Worm (Caenorhabditis elegans): ENCODE data around the gene F13H8.6.

The F13H8.6 gene

ce11 chrII:6303209-6303740 lies 16.5 kb upstream of the F13H8.6 start, which contains the start of gene C29F5.1:
Gene C29F5.1 (plus strand): TSS chrII:6303525.
- TF ChIP-seq hlh-1 (tag; optimal IDR thresholded peaks at IDR 0.05) (peak; percentile 70), unc-120 (tag; optimal IDR thresholded peaks at IDR 0.05; ENCODE audit: poor library complexity, severe bottlenecking) (peak; percentile 17), mls-2 (tag; optimal IDR thresholded peaks at IDR 0.05) (no peak), mep-1 (tag; optimal IDR thresholded peaks at IDR 0.05) (no peak), ztf-11 (tag; optimal IDR thresholded peaks at IDR 0.05) (no peak), unc-62 (GFP tag; optimal IDR thresholded peaks at IDR 0.05) (peak; percentile 31)

DNA sequence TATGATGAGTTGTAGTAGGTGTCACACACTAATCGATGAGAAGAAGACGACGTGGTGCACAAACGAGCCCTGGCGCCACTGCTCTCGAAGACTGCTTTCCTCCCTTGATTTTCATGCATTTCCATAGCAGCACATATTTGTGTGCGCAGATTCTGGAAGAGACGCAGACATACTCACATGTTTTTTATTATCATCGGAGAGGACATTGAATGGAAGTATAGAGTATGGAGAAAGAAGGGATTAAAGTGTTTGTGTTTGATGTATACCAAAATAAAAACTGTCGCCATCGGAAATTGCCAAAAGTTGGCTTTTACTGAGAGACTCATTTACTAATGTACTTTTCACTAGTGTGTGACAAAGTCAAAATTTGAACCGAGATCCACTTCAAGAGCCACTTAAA lies 7.5 kb upstream of the F13H8.6 start, which contains the start of gene mps-1:
Gene mps-1, minus strand, starts transcription at position 101 of the 400 bp plus-strand sequence.
- TF ChIP-seq lin-32 (GFP tag; optimal IDR thresholded peaks at IDR 0.05) (no peak), M03D4.4 (tag; optimal IDR thresholded peaks at IDR 0.05) (no peak), blmp-1 (tag; optimal IDR thresholded peaks at IDR 0.05) (no peak), ces-1 (GFP tag; optimal IDR thresholded peaks at IDR 0.05) (no peak), sem-2 (GFP tag; optimal IDR thresholded peaks at IDR 0.05) (no peak), bed-3 (GFP tag; optimal IDR thresholded peaks at IDR 0.05) (no peak), zip-8 (tag; optimal IDR thresholded peaks at IDR 0.05) (no peak), hlh-1 (tag; optimal IDR thresholded peaks at IDR 0.05) (no peak), ztf-11 (tag; optimal IDR thresholded peaks at IDR 0.05) (no peak), flh-1 (GFP tag; optimal IDR thresholded peaks at IDR 0.05) (no peak)

DNA sequence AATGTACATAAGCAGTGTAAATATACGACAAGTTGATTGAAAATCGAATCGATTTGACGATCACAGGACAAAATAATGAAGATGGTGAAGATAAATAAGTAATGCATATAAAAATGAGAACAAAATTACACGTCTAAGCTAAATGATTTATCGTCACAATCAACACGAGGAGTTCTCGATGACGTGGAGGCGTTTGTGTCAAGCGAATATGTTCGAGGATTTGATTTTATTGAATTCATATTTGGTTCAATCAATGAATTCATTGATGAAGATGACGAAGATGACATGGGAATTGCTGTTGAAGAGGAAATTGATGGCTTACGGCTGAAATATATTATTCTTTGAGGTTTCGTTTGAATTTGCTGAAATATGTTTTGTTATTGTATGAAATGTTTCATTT lies 5.8 kb upstream of the F13H8.6 start, which contains the start of gene nyn-3:
Gene nyn-3, minus strand, starts transcription at position 101 of the 400 bp plus-strand sequence.
- TF ChIP-seq elt-3 (tag; optimal IDR thresholded peaks at IDR 0.05) (no peak), lsy-2 (tag; optimal IDR thresholded peaks at IDR 0.05) (no peak), flh-1 (GFP tag; optimal IDR thresholded peaks at IDR 0.05) (no peak), unc-62 (GFP tag; optimal IDR thresholded peaks at IDR 0.05) (no peak)

DNA sequence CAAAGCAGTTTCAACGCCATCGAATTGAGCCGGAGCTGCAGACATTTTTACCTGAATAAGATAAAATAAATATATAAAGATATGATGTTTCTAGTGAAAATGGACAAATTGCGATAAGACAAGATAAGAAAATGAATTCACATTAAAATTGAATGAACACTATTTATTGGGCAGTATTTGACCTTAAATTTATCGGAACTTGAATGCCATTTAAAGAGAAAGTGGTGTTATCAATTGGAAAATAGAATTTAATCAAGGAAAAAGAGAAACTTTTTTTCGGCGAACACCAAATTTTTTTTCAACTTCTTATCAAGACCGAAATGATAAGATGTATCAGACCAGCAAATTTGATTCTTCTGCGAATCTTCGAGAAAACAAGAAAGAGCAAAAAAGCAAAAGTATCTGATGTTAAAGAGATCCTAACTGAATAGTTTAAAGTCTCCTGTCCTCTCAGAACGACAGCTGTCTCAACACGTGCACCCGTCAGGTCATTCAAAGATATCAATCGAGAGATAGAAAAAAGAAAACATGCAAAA lies 3.4 kb upstream of the F13H8.6 start, which contains the start of gene upb-1:
Gene upb-1, minus strand, starts transcription at position 51 of the 536 bp plus-strand sequence.
- TF ChIP-seq elt-1 (tag; optimal IDR thresholded peaks at IDR 0.05; ENCODE audit: borderline replicate concordance, insufficient read depth), result no peak
- TF ChIP-seq hlh-1 (tag; optimal IDR thresholded peaks at IDR 0.05), result peak; percentile 100
- TF ChIP-seq ham-2 (GFP tag; optimal IDR thresholded peaks at IDR 0.05), result no peak
- no peak for TF ChIP-seq nhr-76 (tag; optimal IDR thresholded peaks at IDR 0.05)
- TF ChIP-seq unc-62 (GFP tag; optimal IDR thresholded peaks at IDR 0.05), result peak; percentile 90
- TF ChIP-seq nhr-28 (tag; optimal IDR thresholded peaks at IDR 0.05), result no peak
- TF ChIP-seq unc-39 (tag; optimal IDR thresholded peaks at IDR 0.05), result no peak

ce11 chrII:6288104-6288503 lies 1.3 kb upstream of the F13H8.6 start:
- TF ChIP-seq unc-62 (GFP tag; optimal IDR thresholded peaks at IDR 0.05) (no peak), lin-32 (GFP tag; optimal IDR thresholded peaks at IDR 0.05) (no peak), nhr-237 (tag; optimal IDR thresholded peaks at IDR 0.05) (no peak)

ce11 chrII:6283074-6283473 lies 3.7 kb downstream of the F13H8.6 start, which contains the start of gene F13H8.1:
Gene F13H8.1 (plus strand): TSS chrII:6283384.
- TF ChIP-seq snpc-4 (tag; optimal IDR thresholded peaks at IDR 0.05) (no peak), pha-4 (tag; optimal IDR thresholded peaks at IDR 0.05) (no peak), unc-120 (tag; optimal IDR thresholded peaks at IDR 0.05; ENCODE audit: poor library complexity, severe bottlenecking) (no peak), sptf-1 (tag; optimal IDR thresholded peaks at IDR 0.05) (no peak), ceh-43 (GFP tag; optimal IDR thresholded peaks at IDR 0.05) (no peak), ztf-11 (tag; optimal IDR thresholded peaks at IDR 0.05) (no peak), flh-1 (GFP tag; optimal IDR thresholded peaks at IDR 0.05) (no peak), ces-1 (GFP tag; optimal IDR thresholded peaks at IDR 0.05) (no peak), mab-5 (tag; optimal IDR thresholded peaks at IDR 0.05) (no peak)

ce11 chrII:6281903-6282302 lies 4.9 kb downstream of the F13H8.6 start:
- no peak for TF ChIP-seq nhr-12 (tag; optimal IDR thresholded peaks at IDR 0.05)
- TF ChIP-seq sptf-1 (tag; optimal IDR thresholded peaks at IDR 0.05), result no peak
- no peak for TF ChIP-seq elt-1 (tag; optimal IDR thresholded peaks at IDR 0.05; ENCODE audit: borderline replicate concordance, insufficient read depth)
- no peak for TF ChIP-seq hlh-1 (tag; optimal IDR thresholded peaks at IDR 0.05)
- no peak for TF ChIP-seq mep-1 (tag; optimal IDR thresholded peaks at IDR 0.05)
- no peak for TF ChIP-seq blmp-1 (tag; optimal IDR thresholded peaks at IDR 0.05)
- no peak for TF ChIP-seq M03D4.4 (tag; optimal IDR thresholded peaks at IDR 0.05)
- TF ChIP-seq pha-4 (tag; optimal IDR thresholded peaks at IDR 0.05), result no peak
- TF ChIP-seq tbx-8 (GFP tag; optimal IDR thresholded peaks at IDR 0.05), result no peak
- no peak for TF ChIP-seq ztf-11 (tag; optimal IDR thresholded peaks at IDR 0.05)
- TF ChIP-seq lsy-2 (tag; optimal IDR thresholded peaks at IDR 0.05), result no peak
- TF ChIP-seq unc-39 (tag; optimal IDR thresholded peaks at IDR 0.05), result no peak
- no peak for TF ChIP-seq zip-8 (tag; optimal IDR thresholded peaks at IDR 0.05)
- TF ChIP-seq lin-32 (GFP tag; optimal IDR thresholded peaks at IDR 0.05), result no peak
- TF ChIP-seq sem-2 (GFP tag; optimal IDR thresholded peaks at IDR 0.05), result no peak
- no peak for TF ChIP-seq nhr-28 (tag; optimal IDR thresholded peaks at IDR 0.05)
- no peak for TF ChIP-seq ceh-83 (GFP tag; optimal IDR thresholded peaks at IDR 0.05)
- no peak for TF ChIP-seq drap-1 (GFP tag; optimal IDR thresholded peaks at IDR 0.05)
